Fruit fly (Drosophila melanogaster) whole organism, larva: ENCODE results near the gene CG34454.

Experiments used
- noc ChIP-seq: fragments of 200-800 bp; sonication (Bioruptor generic); optimal IDR thresholded peaks from 3 replicates; lab custom pipeline; 2019; ENCODE audit warnings: missing biosample characterization, mild to moderate bottlenecking, missing genetic modification characterization, moderate library complexity

CG34454 gene

dm6 chr3L:232267-232666, at the start of gene CG34454:
Gene CG34454 (minus strand): TSS chr3L:232350.
- TF ChIP-seq noc (tag; lab: Kevin White, UChicago): no peak

- TF ChIP-seq noc (tag; lab: Kevin White, UChicago): no peak
Measured at dm6 chr3L:276736-277487, 44.8 kb upstream of the CG34454 start, which contains the start of gene RhoGEF3. Gene RhoGEF3 (plus strand): TSS chr3L:277437.

dm6 chr3L:274855-275254, 42.7 kb upstream of the CG34454 start, which contains the start of gene ttm2:
Gene ttm2 (plus strand): TSS chr3L:275155.
- no peak for TF ChIP-seq noc (tag; lab: Kevin White, UChicago)

- TF ChIP-seq noc (tag; lab: Kevin White, UChicago): no peak
Measured at dm6 chr3L:273291-273690, 41.1 kb upstream of the CG34454 start, which contains the start of gene CG32845. Gene CG32845 (minus strand): TSS chr3L:273391.

- no peak for TF ChIP-seq noc (tag; lab: Kevin White, UChicago)
Measured at dm6 chr3L:271501-272249, 39.5 kb upstream of the CG34454 start.

- peak; percentile 47 for TF ChIP-seq noc (tag; lab: Kevin White, UChicago)
Measured at dm6 chr3L:270760-271500, 38.8 kb upstream of the CG34454 start, which contains the start of gene miple2. Gene miple2 (plus strand): TSS chr3L:271200.

- TF ChIP-seq noc (tag; lab: Kevin White, UChicago): no peak
Measured at dm6 chr3L:267618-268017, 35.5 kb upstream of the CG34454 start.

dm6 chr3L:267083-267482, 34.9 kb upstream of the CG34454 start, which contains the start of gene miple1:
Gene miple1 (plus strand): TSS chr3L:267299.
- TF ChIP-seq noc (tag; lab: Kevin White, UChicago): no peak

- no peak for TF ChIP-seq noc (tag; lab: Kevin White, UChicago)
Measured at dm6 chr3L:265808-266207, 33.7 kb upstream of the CG34454 start, which contains the start of gene CG34263. Gene CG34263 (minus strand): TSS chr3L:265908.

dm6 chr3L:264378-265151, 32.4 kb upstream of the CG34454 start, which contains the start of the genes Tudor-SN and mRpL17:
Gene Tudor-SN (minus strand): TSS chr3L:264380.
Gene mRpL17 (plus strand): TSS chr3L:264779.
- peak; percentile 38 for TF ChIP-seq noc (tag; lab: Kevin White, UChicago)

dm6 chr3L:263500-264377, 31.6 kb upstream of the CG34454 start:
- TF ChIP-seq noc (tag; lab: Kevin White, UChicago): no peak

- TF ChIP-seq noc (tag; lab: Kevin White, UChicago): no peak
Measured at dm6 chr3L:262724-263177, 30.6 kb upstream of the CG34454 start.

dm6 chr3L:257618-258475, 25.7 kb upstream of the CG34454 start, which contains the start of the genes DIP2 and wac:
Gene DIP2 (minus strand): TSS chr3L:257954.
Gene wac (plus strand): TSS chr3L:258176.
- TF ChIP-seq noc (tag; lab: Kevin White, UChicago): no peak
